Worm (Caenorhabditis elegans): ENCODE data around the gene gldi-3.

DNA sequence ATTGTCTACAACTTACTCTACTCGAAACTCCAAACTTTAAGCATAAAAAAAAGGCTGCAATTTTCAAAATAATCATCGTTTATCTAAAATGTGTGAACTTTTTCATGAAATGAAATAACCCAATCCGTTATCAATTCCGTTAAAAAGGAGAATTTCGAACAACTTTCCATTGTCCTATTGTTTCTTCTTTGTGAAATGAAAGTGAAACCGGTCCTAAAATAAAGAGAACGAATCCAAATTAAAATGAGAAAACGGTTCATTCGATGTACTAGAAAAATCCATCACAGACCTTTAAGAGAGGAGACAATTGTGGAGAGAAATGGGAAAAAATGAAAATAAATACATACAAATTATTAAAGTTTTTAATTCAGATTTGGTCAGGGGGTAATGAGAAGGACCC is 15.8 kb upstream of the gldi-3 start, which contains the start of gene C01G6.9:
- TF ChIP-seq tbx-37 (GFP tag; conservative IDR thresholded peaks at IDR 0.05) (no peak), scrt-1 (GFP tag; IDR thresholded peaks at IDR 0.05) (no peak), flt-1 (GFP tag; IDR thresholded peaks at IDR 0.05) (no peak), ama-1 (optimal IDR thresholded peaks at IDR 0.05) (no peak), ets-7 (tag; optimal IDR thresholded peaks at IDR 0.05) (no peak), hnd-1 (tag; optimal IDR thresholded peaks at IDR 0.05) (no peak), hmbx-1 (tag; optimal IDR thresholded peaks at IDR 0.05) (no peak)

All from whole organism, early embryonic.